Worm (Caenorhabditis elegans) whole organism, L4/young adult: ENCODE data around the gene F54F7.10.

Experiments used
- W03F9.2 ChIP-seq: fragments of 150-350 bp; optimal IDR thresholded peaks from 2 replicates; lab custom pipeline; 2014; ENCODE audit warnings: missing biosample characterization, missing genetic modification characterization
- dao-5 ChIP-seq: sonication (generic microtip); optimal IDR thresholded peaks from 2 replicates; lab custom pipeline; 2016; ENCODE audit warnings: missing genotype, missing genetic modification characterization, moderate library complexity, missing compliant biosample characterization
- him-1 ChIP-seq: sonication (generic microtip); optimal IDR thresholded peaks from 2 replicates; lab custom pipeline; 2016; ENCODE audit warnings: missing genotype, missing genetic modification reagents, missing genetic modification characterization, missing compliant biosample characterization

- no peak for TF ChIP-seq dao-5 (tag; lab: Kevin White, UChicago)
- TF ChIP-seq him-1, result no peak
- no peak for TF ChIP-seq W03F9.2 (tag; lab: Kevin White, UChicago)
Measured at ce11 chrX:11828661-11829060, 34.7 kb upstream of the F54F7.10 start.
